Fruit fly (Drosophila melanogaster): ENCODE measurements around the gene CG43844.
A peak's percentile ranks its signal among the peaks of the same experiment; 100 is the strongest.

Gene CG43844

DNA sequence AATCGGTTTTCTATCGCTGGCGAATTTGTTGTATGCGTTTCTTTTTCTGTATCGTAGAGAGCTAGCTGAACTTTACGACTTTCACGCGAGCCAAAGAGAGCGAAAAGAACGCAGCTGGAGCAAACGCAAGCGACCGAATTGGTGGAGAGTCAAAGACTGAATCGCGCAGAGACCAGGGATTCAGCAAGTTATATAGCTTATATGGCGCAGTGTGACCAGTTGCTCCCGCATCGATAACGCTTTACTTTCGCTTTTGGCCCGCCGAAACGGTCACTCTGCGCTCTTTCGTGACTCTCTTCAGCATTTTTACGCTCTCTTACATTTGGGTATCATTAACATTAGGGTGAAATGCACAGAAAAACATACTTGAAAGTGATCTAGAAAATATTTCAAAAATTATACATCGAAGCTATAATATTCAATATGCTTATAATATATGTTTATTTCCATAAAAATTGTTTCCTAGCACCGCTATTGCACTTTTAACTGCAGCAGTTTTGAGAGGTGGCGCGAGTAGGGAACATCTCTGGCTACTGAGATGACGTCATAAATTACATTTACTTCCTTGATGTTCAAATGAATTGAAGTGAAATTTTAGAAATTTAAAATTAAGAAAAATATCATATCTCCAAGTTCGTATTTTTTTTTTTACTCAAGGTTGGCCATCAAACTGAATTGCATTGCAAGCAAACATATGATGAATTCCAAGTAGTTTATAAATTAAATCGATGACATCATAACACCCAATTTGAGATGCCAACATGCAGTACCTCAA lies 33.1 kb upstream of the CG43844 start, which contains the start of gene glec (continued):
- TF ChIP-seq grn (GFP tag; optimal IDR thresholded peaks at IDR 0.05) (peak; percentile 7), phol (tag; optimal IDR thresholded peaks at IDR 0.05) (peak; percentile 26), ro (GFP tag; IDR thresholded peaks at IDR 0.05) (no peak), CG7786 (GFP tag; optimal IDR thresholded peaks at IDR 0.05) (no peak), Awh (GFP tag; IDR thresholded peaks at IDR 0.05) (peak; percentile 5; the same call in 1 of the 2 replicates), ci (GFP tag; IDR thresholded peaks at IDR 0.05) (peak; percentile 90), CG13894 (tag; optimal IDR thresholded peaks at IDR 0.05) (peak; percentile 70), da (GFP tag; optimal IDR thresholded peaks at IDR 0.05) (no peak), her (GFP tag; optimal IDR thresholded peaks at IDR 0.05) (peak; percentile 61), Aef1 (GFP tag; IDR thresholded peaks at IDR 0.05) (no peak), CG12104 (GFP tag; optimal IDR thresholded peaks at IDR 0.05) (no peak), ATbp (GFP tag; optimal IDR thresholded peaks at IDR 0.05) (peak; percentile 6), bbx (GFP tag; IDR thresholded peaks at IDR 0.05; ENCODE audit: partially characterized antibody) (peak; percentile 82), CG2889 (GFP tag; IDR thresholded peaks at IDR 0.05) (no peak), CG12659 (GFP tag; optimal IDR thresholded peaks at IDR 0.05) (peak; percentile 25), zfh1 (GFP tag; IDR thresholded peaks at IDR 0.05) (peak; percentile 74), peb (GFP tag; IDR thresholded peaks at IDR 0.05) (no peak), dpn (GFP tag; optimal IDR thresholded peaks at IDR 0.05) (peak; percentile 19 to 31), CG9817 (tag; optimal IDR thresholded peaks at IDR 0.05) (peak; percentile 11), jing (GFP tag; optimal IDR thresholded peaks at IDR 0.05) (no peak), CG15479 (GFP tag; optimal IDR thresholded peaks at IDR 0.05) (no peak), fd64A (GFP tag; optimal IDR thresholded peaks at IDR 0.05) (peak; percentile 51), CG12155 (GFP tag; optimal IDR thresholded peaks at IDR 0.05) (no peak), slp2 (GFP tag; optimal IDR thresholded peaks at IDR 0.05) (no peak), CG8388 (GFP tag; optimal IDR thresholded peaks at IDR 0.05) (peak; percentile 16), gsb (GFP tag; IDR thresholded peaks at IDR 0.05) (peak; percentile 32; the same call in 1 of the 2 replicates), CG6254 (GFP tag; optimal IDR thresholded peaks at IDR 0.05) (no peak), pan (optimal IDR thresholded peaks at IDR 0.05) (no peak), pan (GFP tag; optimal IDR thresholded peaks at IDR 0.05 in 1 of 2, IDR thresholded peaks at IDR 0.05 in 1 of 2) (peak in 1 of 2 experiments; percentile 59), CG1529 (GFP tag; optimal IDR thresholded peaks at IDR 0.05) (no peak), cas (GFP tag; IDR thresholded peaks at IDR 0.05) (no peak; the same call in 1 of the 2 replicates), Max (GFP tag; optimal IDR thresholded peaks at IDR 0.05) (peak; percentile 19), CG32532 (GFP tag; IDR thresholded peaks at IDR 0.05) (peak; percentile 63), run (tag; optimal IDR thresholded peaks at IDR 0.05) (no peak), NfI (GFP tag; optimal IDR thresholded peaks at IDR 0.05) (peak; percentile 28), ERR (GFP tag; optimal IDR thresholded peaks at IDR 0.05) (peak; percentile 66), kay (GFP tag; optimal IDR thresholded peaks at IDR 0.05) (peak; percentile 33), croc (GFP tag; conservative IDR thresholded peaks at IDR 0.05) (no peak), CG16813 (GFP tag; IDR thresholded peaks at IDR 0.05; ENCODE audit: partially characterized antibody) (peak; percentile 50; the same call in 2 of the 3 replicates), crc (GFP tag; optimal IDR thresholded peaks at IDR 0.05) (peak; percentile 5), Trl (optimal IDR thresholded peaks at IDR 0.05) (peak; percentile 90 to 93), Trl (GFP tag; optimal IDR thresholded peaks at IDR 0.05) (peak; percentile 67), trh (GFP tag; optimal IDR thresholded peaks at IDR 0.05) (peak; percentile 7), ken (GFP tag; IDR thresholded peaks at IDR 0.05) (0 out of 3 replicates have a peak, but pooled peaks have one; percentile 50), CG12769 (tag; optimal IDR thresholded peaks at IDR 0.05) (peak; percentile 77), CrebB (tag; optimal IDR thresholded peaks at IDR 0.05) (peak; percentile 46), prd (optimal IDR thresholded peaks at IDR 0.05) (no peak), prd (GFP tag; IDR thresholded peaks at IDR 0.05) (peak; percentile 24; the same call in 2 of the 3 replicates), tin (GFP tag; optimal IDR thresholded peaks at IDR 0.05) (no peak), gt (GFP tag; IDR thresholded peaks at IDR 0.05) (no peak), Dip2 (GFP tag; IDR thresholded peaks at IDR 0.05) (no peak)

Measured in whole organism, embryonic.